Fruit fly (Drosophila melanogaster): ENCODE measurements around the gene RpL13A.

The RpL13A gene

DNA sequence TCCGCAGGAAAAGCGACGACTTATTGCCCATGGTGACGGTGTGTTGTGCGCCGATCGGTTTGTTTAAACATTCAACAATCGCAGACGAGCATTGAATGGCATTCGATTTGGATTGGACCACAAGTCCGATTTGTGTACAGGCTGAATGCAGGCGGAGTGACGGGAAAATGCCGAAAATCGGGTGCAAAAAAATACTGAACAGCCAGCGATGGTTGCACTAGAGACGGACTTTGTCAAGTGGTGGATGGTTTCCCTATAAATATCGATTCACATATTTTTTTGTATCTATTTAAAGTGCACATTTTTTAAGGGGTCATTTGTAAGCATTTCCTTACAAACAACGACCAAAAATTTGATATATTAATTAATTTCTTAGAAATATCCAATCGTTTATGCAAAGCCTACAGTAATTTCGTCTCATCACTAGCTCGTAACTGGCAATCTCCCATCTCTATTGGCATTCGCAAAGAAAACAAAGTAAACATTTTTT lies 30.5 kb downstream of the RpL13A start, which contains the start of the genes elm and MED27 (continued):
- TF ChIP-seq CG1529 (GFP tag; optimal IDR thresholded peaks at IDR 0.05) (peak; percentile 75), CG6254 (GFP tag; optimal IDR thresholded peaks at IDR 0.05) (peak; percentile 53), Dad (GFP tag; optimal IDR thresholded peaks at IDR 0.05) (peak; percentile 91), corto (GFP tag; optimal IDR thresholded peaks at IDR 0.05) (peak; percentile 84), ci (GFP tag; IDR thresholded peaks at IDR 0.05) (peak; percentile 91), CG12659 (GFP tag; optimal IDR thresholded peaks at IDR 0.05) (peak; percentile 97), CG10543 (GFP tag; optimal IDR thresholded peaks at IDR 0.05) (peak; percentile 94), CG30403 (GFP tag; optimal IDR thresholded peaks at IDR 0.05) (peak; percentile 98), CG9215 (GFP tag; IDR thresholded peaks at IDR 0.05) (peak; percentile 96), CG13775 (GFP tag; optimal IDR thresholded peaks at IDR 0.05) (peak; percentile 96), CG1792 (GFP tag; optimal IDR thresholded peaks at IDR 0.05) (peak; percentile 73), da (GFP tag; optimal IDR thresholded peaks at IDR 0.05) (peak; percentile 78), tna (GFP tag; IDR thresholded peaks at IDR 0.05; ENCODE audit: partially characterized antibody) (peak; percentile 65), Optix (GFP tag; IDR thresholded peaks at IDR 0.05) (peak; percentile 84; the same call in 2 of the 3 replicates), CG18619 (GFP tag; optimal IDR thresholded peaks at IDR 0.05) (peak; percentile 86), CG15514 (GFP tag; optimal IDR thresholded peaks at IDR 0.05) (peak; percentile 89), exex (tag; optimal IDR thresholded peaks at IDR 0.05) (peak; percentile 64), CG8089 (GFP tag; optimal IDR thresholded peaks at IDR 0.05) (peak; percentile 83)

DNA sequence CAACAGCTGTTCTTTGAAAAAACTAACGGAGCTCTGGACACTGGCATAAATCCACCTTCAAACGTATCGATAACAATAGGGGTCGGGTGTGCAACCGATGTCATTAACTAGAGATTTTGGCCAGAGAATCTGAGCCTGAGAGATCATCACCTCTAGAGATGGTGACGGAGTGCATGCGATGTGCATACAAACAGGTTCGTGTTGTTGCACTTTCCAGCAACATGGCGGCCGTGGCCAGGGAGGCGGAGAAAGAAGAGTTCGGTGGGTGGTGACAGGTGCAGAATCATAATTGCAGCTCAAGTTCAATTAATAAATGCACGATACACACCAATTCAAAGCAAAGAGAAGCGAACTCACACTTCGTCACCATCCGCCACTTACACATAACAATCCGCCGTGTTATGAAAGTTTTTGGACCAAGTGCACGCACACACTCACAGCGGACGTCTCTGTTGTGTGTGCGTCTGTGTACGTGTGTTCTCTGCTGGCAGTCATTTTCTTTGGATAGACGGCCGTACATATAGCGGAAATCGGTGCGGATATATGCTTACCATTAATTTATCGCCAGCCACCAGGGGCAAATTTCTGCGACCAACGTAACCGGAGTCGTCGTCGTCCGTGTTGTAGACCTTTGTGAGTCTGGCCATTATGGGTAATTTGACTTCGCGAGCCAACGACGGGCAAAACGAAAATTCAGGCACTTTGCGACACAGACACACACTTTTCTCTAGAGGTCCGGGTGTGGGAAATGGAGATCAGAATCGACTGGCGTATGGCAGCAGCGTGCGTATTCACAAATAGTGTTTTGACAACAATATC lies 34.9 kb downstream of the RpL13A start:
- TF ChIP-seq CG2120 (GFP tag; optimal IDR thresholded peaks at IDR 0.05), result no peak
- TF ChIP-seq CG13296 (GFP tag; optimal IDR thresholded peaks at IDR 0.05), result peak; percentile 12
- no peak for TF ChIP-seq CG31224 (GFP tag; IDR thresholded peaks at IDR 0.05)
- TF ChIP-seq Gug (GFP tag; IDR thresholded peaks at IDR 0.05), result peak; percentile 19; the same call in 1 of the 4 replicates
- peak; percentile 94 for TF ChIP-seq cg (GFP tag; optimal IDR thresholded peaks at IDR 0.05)
- peak; percentile 36; the same call in 2 of the 3 replicates for TF ChIP-seq knrl (GFP tag; IDR thresholded peaks at IDR 0.05; ENCODE audit: partially characterized antibody)
- no peak for TF ChIP-seq CG16779 (GFP tag; IDR thresholded peaks at IDR 0.05)
- peak; percentile 39; the same call in 1 of the 3 replicates for TF ChIP-seq CG16813 (GFP tag; IDR thresholded peaks at IDR 0.05; ENCODE audit: partially characterized antibody)
- peak; percentile 40; the same call in 1 of the 2 replicates for TF ChIP-seq Adf1 (GFP tag; IDR thresholded peaks at IDR 0.05)
- TF ChIP-seq Ets65A (GFP tag), result peak; percentile 81
- TF ChIP-seq Nf-YA (GFP tag; IDR thresholded peaks at IDR 0.05), result no peak
- no peak for TF ChIP-seq CG3838 (GFP tag; optimal IDR thresholded peaks at IDR 0.05)
- no peak for TF ChIP-seq B-H2 (GFP tag; optimal IDR thresholded peaks at IDR 0.05)
- TF ChIP-seq Med (GFP tag), result peak; percentile 69
- peak; percentile 35; the same call in 1 of the 2 replicates for TF ChIP-seq slbo (GFP tag; IDR thresholded peaks at IDR 0.05)
- TF ChIP-seq amos (GFP tag; IDR thresholded peaks at IDR 0.05; ENCODE audit: partially characterized antibody), result peak; percentile 54
- 0 out of 2 replicates have a peak, but pooled peaks have one; percentile 25 for TF ChIP-seq sisA (GFP tag; IDR thresholded peaks at IDR 0.05)
- peak; percentile 26 for TF ChIP-seq Rfx (GFP tag; IDR thresholded peaks at IDR 0.05)
- no peak for TF ChIP-seq prd (optimal IDR thresholded peaks at IDR 0.05)
- peak; percentile 15; the same call in 1 of the 3 replicates for TF ChIP-seq prd (GFP tag; IDR thresholded peaks at IDR 0.05)
- TF ChIP-seq vvl (GFP tag; IDR thresholded peaks at IDR 0.05), result peak; percentile 31; the same call in 1 of the 2 replicates
- no peak for TF ChIP-seq Camta (GFP tag; optimal IDR thresholded peaks at IDR 0.05)
- 0 out of 3 replicates have a peak, but pooled peaks have one; percentile 43 for TF ChIP-seq zfh1 (GFP tag; IDR thresholded peaks at IDR 0.05)
- TF ChIP-seq MBD-R2 (GFP tag; IDR thresholded peaks at IDR 0.05), result peak; percentile 17; the same call in 1 of the 2 replicates
- no peak for TF ChIP-seq CG12219 (GFP tag; optimal IDR thresholded peaks at IDR 0.05)
- TF ChIP-seq gsb-n (tag; optimal IDR thresholded peaks at IDR 0.05), result no peak
- TF ChIP-seq mld (GFP tag; IDR thresholded peaks at IDR 0.05; ENCODE audit: partially characterized antibody), result peak; percentile 37; the same call in 1 of the 3 replicates
- TF ChIP-seq HLHmδ (GFP tag; optimal IDR thresholded peaks at IDR 0.05), result no peak
- TF ChIP-seq lab (GFP tag; optimal IDR thresholded peaks at IDR 0.05), result no peak
- TF ChIP-seq CG10274 (GFP tag; optimal IDR thresholded peaks at IDR 0.05), result peak; percentile 90

Measured in whole organism, embryonic.